Worm (Caenorhabditis elegans) whole organism, young adult: ENCODE measurements around the gene kin-18.

ENCODE experiments used
- B0019.2 ChIP-seq: fragments of 200-800 bp; sonication (Bioruptor generic); conservative IDR thresholded peaks from 2 replicates; pipeline ENCODE4 v1.3.6; 2022; ENCODE audit warnings: missing genetic modification reagents, missing genetic modification characterization, missing compliant biosample characterization
- B0035.1 ChIP-seq: sonication (generic microtip); optimal IDR thresholded peaks from 2 replicates; lab custom pipeline; 2016; ENCODE audit warnings: missing genetic modification characterization, mild to moderate bottlenecking, missing compliant biosample characterization, missing genotype, missing genetic modification reagents
- B0336.3 ChIP-seq: fragments of 200-800 bp; sonication (Bioruptor generic); IDR thresholded peaks from 2 replicates; pipeline ENCODE4 v1.3.6; 2022; ENCODE audit warnings: missing genetic modification characterization, missing compliant biosample characterization
- C17E4.6 ChIP-seq: fragments of 200-800 bp; sonication (Bioruptor generic); IDR thresholded peaks from 2 replicates; pipeline ENCODE4 v1.3.6; 2022; ENCODE audit warnings: missing genetic modification reagents, missing genetic modification characterization, missing compliant biosample characterization
- D2030.7 ChIP-seq: fragments of 200-800 bp; sonication (Bioruptor generic); IDR thresholded peaks from 2 replicates; pipeline ENCODE4 v1.3.6; 2022; ENCODE audit warnings: missing genetic modification reagents, missing genetic modification characterization, missing compliant biosample characterization
- F10E7.11 ChIP-seq: sonication (generic microtip); optimal IDR thresholded peaks from 2 replicates; lab custom pipeline; 2017; ENCODE audit warnings: mild to moderate bottlenecking, missing genetic modification characterization, moderate library complexity, missing compliant biosample characterization
- F23B12.7 ChIP-seq: sonication (generic microtip); optimal IDR thresholded peaks from 2 replicates; lab custom pipeline; 2017; ENCODE audit warnings: missing genetic modification characterization, mild to moderate bottlenecking, missing compliant biosample characterization, antibody characterized with exemption, moderate library complexity; ENCODE audit not compliant: insufficient read depth
- F57C9.4 ChIP-seq: sonication (generic microtip); optimal IDR thresholded peaks from 2 replicates; lab custom pipeline; 2017; ENCODE audit warnings: mild to moderate bottlenecking, missing genetic modification characterization, missing compliant biosample characterization
- Y95B8A.8 ChIP-seq: fragments of 200-800 bp; sonication (Bioruptor generic); IDR thresholded peaks from 2 replicates; pipeline ENCODE4 v1.3.6; 2022; ENCODE audit warnings: missing genetic modification reagents, missing genetic modification characterization, missing compliant biosample characterization
- ama-1 ChIP-seq, 3 experiments: fragments of 150-350 bp in 1 of 3; sonication (generic microtip) in 2 of 3; optimal IDR thresholded peaks; 2 replicates each; lab custom pipeline; 2014 to 2018; ENCODE audit warnings: missing biosample characterization in 2 of 3, missing genetic modification characterization in 2 of 3, missing genetic modification reagents in 2 of 3
- athp-1 ChIP-seq: sonication (generic microtip); optimal IDR thresholded peaks from 2 replicates; lab custom pipeline; 2017; ENCODE audit warnings: mild to moderate bottlenecking, missing genetic modification characterization, missing compliant biosample characterization
- cebp-1 ChIP-seq, 2 experiments: fragments of 200-800 bp in 1 of 2; sonication (Bioruptor generic) in 1 of 2; sonication (generic microtip) in 1 of 2; IDR thresholded peaks in 1 of 2; optimal IDR thresholded peaks in 1 of 2; 2 replicates each; pipeline versions ENCODE4 v1.3.6 to Lab custom; 2017 to 2022; ENCODE audit warnings: missing compliant biosample characterization in 2 of 2, missing genetic modification characterization in 2 of 2, mild to moderate bottlenecking in 1 of 2, missing genetic modification reagents in 1 of 2, moderate library complexity in 1 of 2
- ceh-27 ChIP-seq: fragments of 200-800 bp; sonication (Bioruptor generic); optimal IDR thresholded peaks from 2 replicates; lab custom pipeline; 2018; ENCODE audit warnings: mild to moderate bottlenecking, missing genetic modification characterization, moderate library complexity, missing compliant biosample characterization
- ceh-58 ChIP-seq: fragments of 200-800 bp; sonication (Bioruptor generic); IDR thresholded peaks from 2 replicates; pipeline ENCODE4 v1.3.6; 2022; ENCODE audit warnings: missing genetic modification characterization, missing compliant biosample characterization
- dox-1 ChIP-seq: fragments of 200-800 bp; sonication (Bioruptor generic); IDR thresholded peaks from 2 replicates; pipeline ENCODE4 v1.3.6; 2022; ENCODE audit warnings: missing genetic modification reagents, missing genetic modification characterization, missing compliant biosample characterization
- dpff-1 ChIP-seq: sonication (generic microtip); optimal IDR thresholded peaks from 2 replicates; lab custom pipeline; 2017; ENCODE audit warnings: mild to moderate bottlenecking, missing genetic modification characterization, missing compliant biosample characterization
- efl-1 ChIP-seq: fragments of 150-350 bp; optimal IDR thresholded peaks from 2 replicates; lab custom pipeline; 2014; ENCODE audit warnings: missing biosample characterization, missing genetic modification reagents, missing genetic modification characterization
- egrh-3 ChIP-seq: fragments of 200-800 bp; sonication (Bioruptor generic); IDR thresholded peaks from 2 replicates; pipeline ENCODE4 v1.3.6; 2022; ENCODE audit warnings: missing genetic modification reagents, missing genetic modification characterization, missing compliant biosample characterization
- hmg-1.2 ChIP-seq: fragments of 200-800 bp; sonication (Bioruptor generic); IDR thresholded peaks from 2 replicates; pipeline ENCODE4 v1.3.6; 2022; ENCODE audit warnings: missing genetic modification reagents, missing genetic modification characterization, missing compliant biosample characterization
- hsf-1 ChIP-seq: fragments of 200-800 bp; sonication (Bioruptor generic); IDR thresholded peaks from 2 replicates; pipeline ENCODE4 v1.3.6; 2022; ENCODE audit warnings: missing genetic modification reagents, missing genetic modification characterization, missing compliant biosample characterization
- lin-35 ChIP-seq, 3 experiments: fragments of 150-350 bp in 2 of 3; sonication (generic microtip) in 1 of 3; optimal IDR thresholded peaks; 2 replicates each; lab custom pipeline; 2014 to 2018; ENCODE audit warnings: missing biosample characterization in 3 of 3, missing genetic modification characterization in 3 of 3, missing genetic modification reagents in 3 of 3
- lin-54 ChIP-seq: fragments of 200-800 bp; sonication (Bioruptor generic); optimal IDR thresholded peaks from 2 replicates; lab custom pipeline; 2018; ENCODE audit warnings: mild to moderate bottlenecking, missing genetic modification characterization, missing compliant biosample characterization
- lir-1 ChIP-seq: fragments of 200-800 bp; sonication (Bioruptor generic); conservative IDR thresholded peaks from 2 replicates; pipeline ENCODE4 v1.3.6; 2022; ENCODE audit warnings: missing genetic modification reagents, missing genetic modification characterization, missing compliant biosample characterization
- lsl-1 ChIP-seq: fragments of 200-800 bp; sonication (Bioruptor generic); optimal IDR thresholded peaks from 2 replicates; lab custom pipeline; 2018; ENCODE audit warnings: mild to moderate bottlenecking, missing genetic modification characterization, moderate library complexity, missing compliant biosample characterization
- lsy-27 ChIP-seq: sonication (generic microtip); optimal IDR thresholded peaks from 2 replicates; lab custom pipeline; 2017; ENCODE audit warnings: missing genetic modification characterization, mild to moderate bottlenecking, missing compliant biosample characterization, antibody characterized with exemption, missing genotype, borderline replicate concordance; ENCODE audit not compliant: insufficient read depth
- mcd-1 ChIP-seq: fragments of 200-800 bp; sonication (Bioruptor generic); IDR thresholded peaks from 2 replicates; pipeline ENCODE4 v1.3.6; 2022; ENCODE audit warnings: missing genetic modification reagents, missing genetic modification characterization, missing compliant biosample characterization
- nfya-1 ChIP-seq: sonication (generic microtip); optimal IDR thresholded peaks from 2 replicates; lab custom pipeline; 2017; ENCODE audit warnings: antibody characterized with exemption, missing compliant biosample characterization, missing genetic modification characterization, borderline replicate concordance; ENCODE audit not compliant: insufficient read depth
- nhr-90 ChIP-seq: sonication (generic microtip); optimal IDR thresholded peaks from 2 replicates; lab custom pipeline; 2016; ENCODE audit warnings: missing genotype, mild to moderate bottlenecking, missing genetic modification characterization, missing compliant biosample characterization
- pha-4 ChIP-seq: fragments of 150-350 bp; sonication (generic microtip); optimal IDR thresholded peaks from 2 replicates; lab custom pipeline; 2014; ENCODE audit warnings: missing biosample characterization, missing genetic modification reagents, missing genetic modification characterization
- snpc-3.4 ChIP-seq: sonication (generic microtip); optimal IDR thresholded peaks from 2 replicates; lab custom pipeline; 2017; ENCODE audit warnings: missing genetic modification characterization, mild to moderate bottlenecking, missing compliant biosample characterization, antibody characterized with exemption, moderate library complexity, missing genotype, missing genetic modification reagents
- somi-1 ChIP-seq: fragments of 200-800 bp; sonication (Bioruptor generic); optimal IDR thresholded peaks from 2 replicates; lab custom pipeline; 2018; ENCODE audit warnings: mild to moderate bottlenecking, missing genetic modification characterization, missing compliant biosample characterization
- unc-130 ChIP-seq: sonication (generic microtip); optimal IDR thresholded peaks from 2 replicates; lab custom pipeline; 2016; ENCODE audit warnings: missing genetic modification reagents, missing genetic modification characterization, missing compliant biosample characterization
- xnd-1 ChIP-seq: sonication (generic microtip); optimal IDR thresholded peaks from 2 replicates; lab custom pipeline; 2016; ENCODE audit warnings: missing genotype, missing genetic modification reagents, missing genetic modification characterization, missing compliant biosample characterization
- zfh-2 ChIP-seq: fragments of 200-800 bp; sonication (Bioruptor generic); conservative IDR thresholded peaks from 2 replicates; pipeline ENCODE4 v1.3.6; 2022; ENCODE audit warnings: missing genetic modification reagents, missing genetic modification characterization, missing compliant biosample characterization
- ztf-18 ChIP-seq: sonication (generic microtip); optimal IDR thresholded peaks from 2 replicates; lab custom pipeline; 2016; ENCODE audit warnings: missing genotype, mild to moderate bottlenecking, missing genetic modification characterization, missing compliant biosample characterization
- ztf-3 ChIP-seq: fragments of 200-800 bp; sonication (Bioruptor generic); optimal IDR thresholded peaks from 2 replicates; lab custom pipeline; 2018; ENCODE audit warnings: mild to moderate bottlenecking, missing genetic modification characterization, missing compliant biosample characterization

The kin-18 gene

ce11 chrIII:6137431-6137830, 19.0 kb downstream of the kin-18 start (continued):
- no peak for TF ChIP-seq nfya-1 (tag; lab: Kevin White, UChicago)
- TF ChIP-seq B0035.1 (tag; lab: Kevin White, UChicago), result no peak
- TF ChIP-seq egrh-3 (GFP tag; lab: Robert Waterston, UW), result no peak
- no peak for TF ChIP-seq ama-1 (optimal IDR thresholded peaks at IDR 0.05; lab: Kevin White, UChicago)
- no peak for TF ChIP-seq ama-1 (GFP tag; optimal IDR thresholded peaks at IDR 0.05; lab: Kevin White, UChicago)
- no peak for TF ChIP-seq D2030.7 (GFP tag; lab: Robert Waterston, UW)
- TF ChIP-seq cebp-1 (GFP tag; IDR thresholded peaks at IDR 0.05; lab: Robert Waterston, UW), result no peak
- TF ChIP-seq cebp-1 (tag; optimal IDR thresholded peaks at IDR 0.05; lab: Kevin White, UChicago), result peak; percentile 48
- no peak for TF ChIP-seq unc-130 (GFP tag; lab: Kevin White, UChicago)
- TF ChIP-seq Y95B8A.8, result no peak
- TF ChIP-seq ceh-58 (GFP tag; lab: Robert Waterston, UW), result no peak
- no peak for TF ChIP-seq ztf-3 (GFP tag; lab: Kevin White, UChicago)
- peak; percentile 74 for TF ChIP-seq somi-1
- TF ChIP-seq C17E4.6, result no peak
- peak; percentile 52 for TF ChIP-seq ceh-27 (GFP tag; lab: Kevin White, UChicago)
- TF ChIP-seq B0336.3 (GFP tag; lab: Robert Waterston, UW), result no peak
- no peak for TF ChIP-seq pha-4
- peak; percentile 40; the same call in 1 of the 2 replicates for TF ChIP-seq hmg-1.2 (GFP tag; lab: Robert Waterston, UW)
- TF ChIP-seq mcd-1, result peak; percentile 17; the same call in 1 of the 2 replicates
- no peak for TF ChIP-seq nhr-90 (tag; lab: Kevin White, UChicago)
- no peak for TF ChIP-seq F57C9.4 (tag; lab: Kevin White, UChicago)
- TF ChIP-seq lsy-27, result no peak
- TF ChIP-seq dpff-1 (tag; lab: Kevin White, UChicago), result no peak
- no peak for TF ChIP-seq hsf-1
- no peak for TF ChIP-seq lsl-1 (GFP tag; lab: Kevin White, UChicago)
- no peak for TF ChIP-seq athp-1 (tag; lab: Kevin White, UChicago)
- TF ChIP-seq, all 124 proteins: peak for 16

- TF ChIP-seq efl-1 (GFP tag; lab: Kevin White, UChicago) (no peak), unc-130 (GFP tag; lab: Kevin White, UChicago) (no peak), lin-54 (GFP tag; lab: Kevin White, UChicago) (no peak), zfh-2 (GFP tag; lab: Robert Waterston, UW) (peak; percentile 90), egrh-3 (GFP tag; lab: Robert Waterston, UW) (peak; percentile 56; the same call in 1 of the 2 replicates), F23B12.7 (tag; lab: Kevin White, UChicago) (no peak), ztf-18 (no peak), xnd-1 (tag; lab: Kevin White, UChicago) (no peak), lir-1 (no peak), dox-1 (GFP tag; lab: Robert Waterston, UW) (peak; percentile 29; the same call in 1 of the 2 replicates), B0019.2 (no peak), hmg-1.2 (GFP tag; lab: Robert Waterston, UW) (no peak), somi-1 (peak; percentile 40), F10E7.11 (tag; lab: Kevin White, UChicago) (no peak), snpc-3.4 (tag; lab: Kevin White, UChicago) (no peak), lin-35 (GFP tag; optimal IDR thresholded peaks at IDR 0.05; lab: Kevin White, UChicago) (no peak)
Measured at ce11 chrIII:6138457-6138856, 20.0 kb downstream of the kin-18 start.
